Fruit fly (Drosophila melanogaster): ENCODE data around the gene CG17026.

CG17026 gene

DNA sequence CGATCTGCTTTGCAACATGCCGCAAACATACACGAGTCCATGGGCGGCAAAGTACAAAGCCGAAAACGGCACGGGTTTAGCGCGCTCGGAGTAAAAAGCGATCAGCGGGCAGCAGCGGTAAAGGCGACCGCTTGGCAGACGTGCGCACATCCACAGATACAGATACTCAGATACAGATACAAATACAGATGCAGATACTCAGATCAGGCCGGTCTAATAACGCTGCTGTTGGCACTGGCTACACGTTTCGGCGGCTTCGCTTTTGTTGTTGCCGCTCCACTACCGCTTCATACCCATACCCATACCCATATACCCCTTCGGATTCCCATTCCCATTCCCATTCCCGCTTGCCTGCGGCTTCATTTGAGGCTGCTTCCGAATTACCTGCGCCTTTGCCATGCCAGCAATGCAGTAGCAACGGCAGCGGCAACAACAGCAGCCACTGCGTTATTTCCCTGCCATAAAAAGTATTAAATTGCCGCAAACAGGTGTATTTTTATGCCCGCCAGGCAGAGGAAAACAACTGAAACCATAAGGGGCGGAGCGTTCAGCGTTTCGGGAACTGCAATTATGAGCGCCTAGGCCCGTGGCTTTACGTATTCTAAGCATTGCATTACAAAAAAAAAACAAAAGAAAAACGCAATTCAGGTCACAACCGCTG, 50.0 kb downstream of the CG17026 start:
- TF ChIP-seq noc (tag; optimal IDR thresholded peaks at IDR 0.05), result no peak
